Fruit fly (Drosophila melanogaster) whole organism, embryonic: Measurements from ENCODE around the gene Polr3A.

Experiments used
- Adf1 ChIP-seq: fragments of 200-800 bp; sonication (Bioruptor generic); IDR thresholded peaks from 2 replicates; pipeline ENCODE4 v1.3.6; 2022; ENCODE audit warnings: missing biosample characterization, missing genetic modification characterization
- Aef1 ChIP-seq: fragments of 200-800 bp; sonication (Bioruptor generic); IDR thresholded peaks from 3 replicates; pipeline ENCODE4 v1.3.6; 2022; ENCODE audit warnings: missing biosample characterization, missing genetic modification characterization
- Atf6 ChIP-seq: fragments of 200-800 bp; sonication (Bioruptor generic); IDR thresholded peaks from 2 replicates; pipeline ENCODE4 v1.3.6; 2022; ENCODE audit warnings: missing biosample characterization, missing genetic modification characterization
- CG11398 ChIP-seq: fragments of 200-800 bp; sonication (Bioruptor generic); optimal IDR thresholded peaks from 2 replicates; lab custom pipeline; 2016; ENCODE audit warnings: missing biosample characterization, missing genetic modification characterization
- CG12744 ChIP-seq: fragments of 200-800 bp; sonication (Bioruptor generic); optimal IDR thresholded peaks from 2 replicates; lab custom pipeline; 2016; ENCODE audit warnings: missing biosample characterization, missing genetic modification characterization
- CG14050 ChIP-seq: fragments of 200-800 bp; sonication (Bioruptor generic); IDR thresholded peaks from 3 replicates; pipeline ENCODE4 v1.3.6; 2022; ENCODE audit warnings: missing biosample characterization, missing genetic modification characterization
- CG14441 ChIP-seq: fragments of 200-800 bp; sonication (Bioruptor generic); IDR thresholded peaks from 2 replicates; pipeline ENCODE4 v1.3.6; 2022; ENCODE audit warnings: missing biosample characterization, missing genetic modification characterization
- CG15479 ChIP-seq: fragments of 200-800 bp; sonication (Bioruptor generic); optimal IDR thresholded peaks from 3 replicates; lab custom pipeline; 2019; ENCODE audit warnings: missing biosample characterization, mild to moderate bottlenecking, missing genetic modification characterization, moderate library complexity
- CG17612 ChIP-seq: fragments of 200-800 bp; sonication (Bioruptor generic); IDR thresholded peaks from 2 replicates; pipeline ENCODE4 v1.3.6; 2022; ENCODE audit warnings: missing biosample characterization, missing genetic modification characterization
- CG17912 ChIP-seq: fragments of 200-800 bp; sonication (Bioruptor generic); optimal IDR thresholded peaks from 2 replicates; lab custom pipeline; 2018; ENCODE audit warnings: missing biosample characterization, mild to moderate bottlenecking, missing genetic modification characterization
- CG4404 ChIP-seq: fragments of 200-800 bp; sonication (Bioruptor generic); IDR thresholded peaks from 2 replicates; pipeline ENCODE4 v1.3.6; 2022; ENCODE audit warnings: missing biosample characterization, missing genetic modification characterization
- CG6683 ChIP-seq: fragments of 200-800 bp; sonication (Bioruptor generic); optimal IDR thresholded peaks from 2 replicates; lab custom pipeline; 2017; ENCODE audit warnings: missing biosample characterization, mild to moderate bottlenecking, missing genetic modification characterization, missing genetic modification reagents
- CG6791 ChIP-seq: fragments of 200-800 bp; sonication (Bioruptor generic); IDR thresholded peaks from 3 replicates; pipeline ENCODE4 v1.3.6; 2022; ENCODE audit warnings: missing biosample characterization, missing genetic modification characterization; ENCODE audit not compliant: partially characterized antibody
- CG7963 ChIP-seq: fragments of 200-800 bp; sonication (Bioruptor generic); IDR thresholded peaks from 3 replicates; pipeline ENCODE4 v1.3.6; 2022; ENCODE audit warnings: missing biosample characterization, missing genetic modification characterization; ENCODE audit not compliant: partially characterized antibody
- CG8281 ChIP-seq: fragments of 200-800 bp; sonication (Bioruptor generic); optimal IDR thresholded peaks from 2 replicates; lab custom pipeline; 2018; ENCODE audit warnings: missing biosample characterization, mild to moderate bottlenecking, missing genetic modification characterization, moderate library complexity
- CG8478 ChIP-seq: fragments of >200 bp; optimal IDR thresholded peaks from 2 replicates; lab custom pipeline; 2018
- CG8765 ChIP-seq: fragments of 200-800 bp; sonication (Bioruptor generic); IDR thresholded peaks from 2 replicates; pipeline ENCODE4 v1.3.6; 2022; ENCODE audit warnings: missing biosample characterization, missing genetic modification characterization
- Dek ChIP-seq: fragments of 200-800 bp; sonication (Bioruptor generic); optimal IDR thresholded peaks from 3 replicates; lab custom pipeline; 2019; ENCODE audit warnings: missing biosample characterization, mild to moderate bottlenecking, missing genetic modification characterization, moderate library complexity
- Dip3 ChIP-seq: fragments of 200-800 bp; sonication (Bioruptor generic); optimal IDR thresholded peaks from 3 replicates; lab custom pipeline; 2016; ENCODE audit warnings: missing biosample characterization, missing genetic modification characterization
- Dp ChIP-seq: fragments of 200-800 bp; sonication (Bioruptor generic); optimal IDR thresholded peaks from 2 replicates; lab custom pipeline; 2018; ENCODE audit warnings: missing biosample characterization, mild to moderate bottlenecking, missing genetic modification characterization, moderate library complexity
- E2f2 ChIP-seq: fragments of 200-800 bp; sonication (Bioruptor generic); IDR thresholded peaks from 2 replicates; pipeline ENCODE4 v1.3.6; 2022; ENCODE audit warnings: missing biosample characterization, missing genetic modification characterization
- H15 ChIP-seq: fragments of 200-800 bp; sonication (Bioruptor generic); IDR thresholded peaks from 3 replicates; pipeline ENCODE4 v1.3.6; 2022; ENCODE audit warnings: missing biosample characterization, missing genetic modification characterization
- Med ChIP-seq: fragments of 200-800 bp; sonication (Bioruptor generic); peaks from one replicate; lab custom pipeline; 2016; ENCODE audit warnings: missing biosample characterization, missing genetic modification characterization, mild to moderate bottlenecking, inconsistent platforms, moderate library complexity
- Myb ChIP-seq: fragments of 200-800 bp; sonication (Bioruptor generic); optimal IDR thresholded peaks from 2 replicates; lab custom pipeline; 2016; ENCODE audit warnings: missing biosample characterization, missing genetic modification characterization
- Nf-YC ChIP-seq: fragments of 200-800 bp; optimal IDR thresholded peaks from 3 replicates; lab custom pipeline; 2019; ENCODE audit warnings: missing biosample characterization, mild to moderate bottlenecking, missing genetic modification characterization, moderate library complexity
- PHDP ChIP-seq: fragments of 200-800 bp; sonication (Bioruptor generic); optimal IDR thresholded peaks from 3 replicates; lab custom pipeline; 2018; ENCODE audit warnings: missing biosample characterization, mild to moderate bottlenecking, missing genetic modification characterization, moderate library complexity
- Rfx ChIP-seq: fragments of 200-800 bp; sonication (Bioruptor generic); IDR thresholded peaks from 2 replicates; pipeline ENCODE4 v1.3.6; 2022; ENCODE audit warnings: missing biosample characterization, missing genetic modification characterization
- Spps ChIP-seq: fragments of 200-800 bp; sonication (Bioruptor generic); optimal IDR thresholded peaks from 2 replicates; lab custom pipeline; 2018; ENCODE audit warnings: missing biosample characterization, mild to moderate bottlenecking, missing genetic modification characterization
- TFAM ChIP-seq: fragments of 200-800 bp; sonication (Bioruptor generic); optimal IDR thresholded peaks from 2 replicates; lab custom pipeline; 2017; ENCODE audit warnings: missing biosample characterization, missing genetic modification characterization, inconsistent platforms
- Usf ChIP-seq: fragments of 200-800 bp; sonication (Bioruptor generic); optimal IDR thresholded peaks from 2 replicates; lab custom pipeline; 2017; ENCODE audit warnings: missing genotype, missing biosample characterization, missing genetic modification characterization
- cato ChIP-seq: fragments of 200-800 bp; sonication (Bioruptor generic); optimal IDR thresholded peaks from 2 replicates; lab custom pipeline; 2016; ENCODE audit warnings: missing biosample characterization, missing genetic modification characterization, borderline replicate concordance
- chif ChIP-seq, 2 experiments: fragments of 200-800 bp; sonication (Bioruptor generic); optimal IDR thresholded peaks; 3 replicates each; lab custom pipeline; 2016; ENCODE audit warnings: missing biosample characterization in 2 of 2, missing genetic modification characterization in 2 of 2
- fd96Cb ChIP-seq: fragments of 200-800 bp; sonication (Bioruptor generic); optimal IDR thresholded peaks from 2 replicates; lab custom pipeline; 2018; ENCODE audit warnings: missing biosample characterization, mild to moderate bottlenecking, missing genetic modification characterization, moderate library complexity
- ftz-f1 ChIP-seq: fragments of 200-800 bp; sonication (Bioruptor generic); optimal IDR thresholded peaks from 2 replicates; lab custom pipeline; 2016; ENCODE audit warnings: missing biosample characterization, missing genetic modification characterization
- gcm2 ChIP-seq: fragments of 200-800 bp; sonication (Bioruptor generic); optimal IDR thresholded peaks from 2 replicates; lab custom pipeline; 2016; ENCODE audit warnings: missing biosample characterization, missing genetic modification characterization
- grau ChIP-seq: fragments of 200-800 bp; optimal IDR thresholded peaks from 3 replicates; lab custom pipeline; 2019; ENCODE audit warnings: missing biosample characterization, mild to moderate bottlenecking, missing genetic modification characterization, moderate library complexity
- jigr1 ChIP-seq: fragments of 200-800 bp; sonication (Bioruptor generic); IDR thresholded peaks from 3 replicates; pipeline ENCODE4 v1.3.6; 2022; ENCODE audit warnings: missing biosample characterization, missing genetic modification characterization
- kni ChIP-seq: fragments of 200-800 bp; sonication (Bioruptor generic); optimal IDR thresholded peaks from 3 replicates; lab custom pipeline; 2017; ENCODE audit warnings: mild to moderate bottlenecking, missing biosample characterization, missing genetic modification reagents, missing genetic modification characterization
- knrl ChIP-seq: fragments of 200-800 bp; sonication (Bioruptor generic); IDR thresholded peaks from 3 replicates; pipeline ENCODE4 v1.3.6; 2022; ENCODE audit warnings: missing biosample characterization, missing genetic modification characterization; ENCODE audit not compliant: partially characterized antibody
- lilli ChIP-seq: fragments of 200-800 bp; sonication (Bioruptor generic); optimal IDR thresholded peaks from 3 replicates; lab custom pipeline; 2016; ENCODE audit warnings: missing biosample characterization, missing genetic modification characterization
- oc ChIP-seq: fragments of 200-800 bp; sonication (Bioruptor generic); optimal IDR thresholded peaks from 2 replicates; lab custom pipeline; 2018; ENCODE audit warnings: missing biosample characterization, mild to moderate bottlenecking, missing genetic modification characterization, moderate library complexity
- pfk ChIP-seq: fragments of 200-800 bp; sonication (Bioruptor generic); optimal IDR thresholded peaks from 2 replicates; lab custom pipeline; 2018; ENCODE audit warnings: missing biosample characterization, mild to moderate bottlenecking, missing genetic modification characterization, moderate library complexity
- ranshi ChIP-seq: fragments of 200-800 bp; sonication (Bioruptor generic); IDR thresholded peaks from 2 replicates; pipeline ENCODE4 v1.3.6; 2022; ENCODE audit warnings: missing biosample characterization, missing genetic modification characterization
- sc ChIP-seq, 3 experiments: fragments of >200 bp in 2 of 3; fragments of 200-800 bp in 1 of 3; sonication (Bioruptor generic) in 1 of 3; optimal IDR thresholded peaks; 2 replicates in 2 of 3; 3 replicates in 1 of 3; lab custom pipeline; 2017; ENCODE audit warnings: mild to moderate bottlenecking in 1 of 3, missing biosample characterization in 1 of 3, missing genetic modification characterization in 1 of 3, missing genetic modification reagents in 1 of 3
- sug ChIP-seq: fragments of 200-800 bp; optimal IDR thresholded peaks from 2 replicates; lab custom pipeline; 2019; ENCODE audit warnings: missing biosample characterization, mild to moderate bottlenecking, missing genetic modification characterization, moderate library complexity
- wek ChIP-seq: fragments of 200-800 bp; sonication (Bioruptor generic); optimal IDR thresholded peaks from 3 replicates; lab custom pipeline; 2018; ENCODE audit warnings: missing biosample characterization, mild to moderate bottlenecking, missing genetic modification characterization, moderate library complexity

The Polr3A gene

dm6 chrX:15759752-15760446 lies 2.9 kb upstream of the Polr3A start (continued):
- TF ChIP-seq CG12744 (GFP tag; lab: Kevin White, UChicago) (no peak), CG8281 (tag; lab: Kevin White, UChicago) (no peak), lilli (GFP tag; lab: Kevin White, UChicago) (no peak), Dek (no peak), ranshi (no peak), pfk (GFP tag; lab: Kevin White, UChicago) (no peak)

- no peak for TF ChIP-seq PHDP
- no peak for TF ChIP-seq CG8765 (GFP tag; lab: Robert Waterston, UW)
- no peak for TF ChIP-seq Nf-YC (tag; lab: Kevin White, UChicago)
- no peak for TF ChIP-seq Usf (GFP tag; lab: Kevin White, UChicago)
- TF ChIP-seq TFAM (GFP tag; lab: Kevin White, UChicago): no peak
- TF ChIP-seq Dp (GFP tag; lab: Kevin White, UChicago): no peak
- TF ChIP-seq Myb (GFP tag; lab: Kevin White, UChicago): no peak
- no peak for TF ChIP-seq CG8478 (lab: Kevin White, UChicago)
- no peak for TF ChIP-seq fd96Cb (tag; lab: Kevin White, UChicago)
- TF ChIP-seq CG6683 (GFP tag; lab: Kevin White, UChicago): no peak
- 0 out of 2 replicates have a peak, but pooled peaks have one; percentile 27 for TF ChIP-seq Rfx (GFP tag; lab: Robert Waterston, UW)
- TF ChIP-seq Aef1 (GFP tag; lab: Robert Waterston, UW): no peak
- TF ChIP-seq CG6791 (GFP tag; lab: Robert Waterston, UW): peak; percentile 94
- TF ChIP-seq oc (tag; lab: Kevin White, UChicago): no peak
- TF ChIP-seq CG7963 (GFP tag; lab: Robert Waterston, UW): peak; percentile 91
- TF ChIP-seq Dip3 (GFP tag; lab: Kevin White, UChicago): no peak
- no peak for TF ChIP-seq CG17612
- no peak for TF ChIP-seq gcm2 (GFP tag; lab: Kevin White, UChicago)
- TF ChIP-seq CG15479 (GFP tag; lab: Kevin White, UChicago): no peak
- no peak for TF ChIP-seq chif (GFP tag; optimal IDR thresholded peaks at IDR 0.05; lab: Kevin White, UChicago)
- TF ChIP-seq CG17912 (GFP tag; lab: Kevin White, UChicago): no peak
- TF ChIP-seq Spps: no peak
- TF ChIP-seq cato: no peak
- TF ChIP-seq ftz-f1 (GFP tag; lab: Kevin White, UChicago): no peak
- no peak for TF ChIP-seq kni
- peak; percentile 48 for TF ChIP-seq Med (GFP tag; lab: Kevin White, UChicago)
- TF ChIP-seq sug: no peak
- peak; percentile 89 for TF ChIP-seq knrl (GFP tag; lab: Robert Waterston, UW)
- TF ChIP-seq CG14441: 0 out of 2 replicates have a peak, but pooled peaks have one; percentile 14
- no peak for TF ChIP-seq E2f2 (GFP tag; lab: Robert Waterston, UW)
- TF ChIP-seq jigr1: no peak
- no peak for TF ChIP-seq Dek
- no peak for TF ChIP-seq grau (tag; lab: Kevin White, UChicago)
- TF ChIP-seq CG11398 (GFP tag; lab: Kevin White, UChicago): no peak
- no peak for TF ChIP-seq H15 (GFP tag; lab: Robert Waterston, UW)
- TF ChIP-seq Atf6 (GFP tag; lab: Robert Waterston, UW): no peak
- no peak for TF ChIP-seq CG4404
- TF ChIP-seq wek (GFP tag; lab: Kevin White, UChicago): no peak
- no peak for TF ChIP-seq CG14050
- TF ChIP-seq Adf1 (GFP tag; lab: Robert Waterston, UW): no peak
- no peak for TF ChIP-seq sc (optimal IDR thresholded peaks at IDR 0.05; lab: Kevin White, UChicago)
- no peak for TF ChIP-seq sc (GFP tag; optimal IDR thresholded peaks at IDR 0.05; lab: Kevin White, UChicago)
These were observed 2.1 kb upstream of the Polr3A start, which contains the start of the genes Graf and mRpL3 for dm6 chrX:15760447-15761297. Gene Graf (minus strand): TSS chrX:15760733. Gene mRpL3 (plus strand): TSS chrX:15761248.
